Worm (Caenorhabditis elegans): ENCODE results near the gene K10B2.4.
A peak's percentile ranks its signal among the peaks of the same experiment; 100 is the strongest.

Gene K10B2.4

ce11 chrII:6347341-6348118 lies 13.2 kb downstream of the K10B2.4 start, which contains the start of gene lgg-1 (continued):
- TF ChIP-seq ets-4 (GFP tag; optimal IDR thresholded peaks at IDR 0.05) (no peak), let-526 (GFP tag; IDR thresholded peaks at IDR 0.05) (peak; percentile 78; the same call in 1 of the 2 replicates), madf-3 (GFP tag; IDR thresholded peaks at IDR 0.05) (no peak), ztf-18 (tag; optimal IDR thresholded peaks at IDR 0.05) (no peak), B0019.2 (GFP tag; conservative IDR thresholded peaks at IDR 0.05) (peak; percentile 47), him-1 (tag; optimal IDR thresholded peaks at IDR 0.05) (no peak), rcor-1 (GFP tag; IDR thresholded peaks at IDR 0.05) (no peak), dpl-1 (GFP tag; optimal IDR thresholded peaks at IDR 0.05) (peak; percentile 40), snpc-4 (GFP tag; optimal IDR thresholded peaks at IDR 0.05) (no peak), snpc-4 (tag; optimal IDR thresholded peaks at IDR 0.05) (peak in 3 of 4 experiments; percentile 1 to 12 (median 10)), snpc-3.4 (tag; optimal IDR thresholded peaks at IDR 0.05) (no peak), nhr-120 (GFP tag; IDR thresholded peaks at IDR 0.05) (no peak), chd-7 (tag; optimal IDR thresholded peaks at IDR 0.05) (peak; percentile 81), bed-1 (GFP tag; IDR thresholded peaks at IDR 0.05) (no peak), egrh-3 (GFP tag; IDR thresholded peaks at IDR 0.05) (peak; percentile 29; the same call in 1 of the 2 replicates), dox-1 (GFP tag; IDR thresholded peaks at IDR 0.05) (peak; percentile 75), cebp-2 (GFP tag; IDR thresholded peaks at IDR 0.05) (0 out of 2 replicates have a peak, but pooled peaks have one; percentile 63), Y67H2A.10 (GFP tag; conservative IDR thresholded peaks at IDR 0.05) (peak; percentile 18; the same call in 1 of the 2 replicates), lsl-1 (GFP tag; optimal IDR thresholded peaks at IDR 0.05) (no peak), C06A6.2 (GFP tag; conservative IDR thresholded peaks at IDR 0.05) (no peak), snpc-1.3 (tag; optimal IDR thresholded peaks at IDR 0.05; ENCODE audit: insufficient read depth) (no peak), F33H1.4 (GFP tag; IDR thresholded peaks at IDR 0.05) (no peak), F22D6.2 (tag; optimal IDR thresholded peaks at IDR 0.05) (no peak), pbrm-1 (GFP tag; IDR thresholded peaks at IDR 0.05) (peak; percentile 61), K11D2.4 (GFP tag; IDR thresholded peaks at IDR 0.05) (no peak), aptf-3 (GFP tag; IDR thresholded peaks at IDR 0.05) (no peak), nhr-80 (tag; optimal IDR thresholded peaks at IDR 0.05) (no peak), ekl-4 (GFP tag; IDR thresholded peaks at IDR 0.05) (0 out of 2 replicates have a peak, but pooled peaks have one; percentile 71), atf-7 (tag; optimal IDR thresholded peaks at IDR 0.05) (no peak), lin-54 (GFP tag; optimal IDR thresholded peaks at IDR 0.05) (peak; percentile 48), nfya-2 (GFP tag; IDR thresholded peaks at IDR 0.05) (no peak), ztf-6 (GFP tag; IDR thresholded peaks at IDR 0.05) (0 out of 2 replicates have a peak, but pooled peaks have one; percentile 23), madf-10 (tag; optimal IDR thresholded peaks at IDR 0.05) (no peak), hmg-1.2 (GFP tag; IDR thresholded peaks at IDR 0.05) (peak; percentile 52), xnd-1 (tag; optimal IDR thresholded peaks at IDR 0.05) (no peak), F23B12.7 (tag; optimal IDR thresholded peaks at IDR 0.05; ENCODE audit: insufficient read depth) (no peak), F55B11.4 (tag; optimal IDR thresholded peaks at IDR 0.05; ENCODE audit: borderline replicate concordance, insufficient read depth) (no peak), tbx-9 (tag; optimal IDR thresholded peaks at IDR 0.05; ENCODE audit: borderline replicate concordance) (no peak), gei-17 (GFP tag; optimal IDR thresholded peaks at IDR 0.05) (no peak), ceh-40 (GFP tag; IDR thresholded peaks at IDR 0.05) (0 out of 2 replicates have a peak, but pooled peaks have one; percentile 16), repo-1 (tag; optimal IDR thresholded peaks at IDR 0.05) (no peak), fkh-3 (tag; optimal IDR thresholded peaks at IDR 0.05) (no peak), cebp-1 (GFP tag; IDR thresholded peaks at IDR 0.05) (peak; percentile 87), cebp-1 (tag; optimal IDR thresholded peaks at IDR 0.05) (peak; percentile 96), madf-6 (GFP tag; IDR thresholded peaks at IDR 0.05) (peak; percentile 33; the same call in 1 of the 2 replicates), tbp1 (GFP tag; optimal IDR thresholded peaks at IDR 0.05) (peak; percentile 44), F37B4.10 (GFP tag; IDR thresholded peaks at IDR 0.05) (no peak)
